Fruit fly (Drosophila melanogaster) whole organism, embryonic: ENCODE measurements around the gene CG9733.
A peak's percentile ranks its signal among the peaks of the same experiment; 100 is the strongest.

Experiments used
- CG10321 ChIP-seq: fragments of 200-800 bp; sonication (Bioruptor generic); IDR thresholded peaks from 2 replicates; pipeline ENCODE4 v1.3.6; 2022; ENCODE audit warnings: missing biosample characterization, missing genetic modification characterization
- CG10462 ChIP-seq: fragments of 200-800 bp; sonication (Bioruptor generic); optimal IDR thresholded peaks from 2 replicates; lab custom pipeline; 2016; ENCODE audit warnings: missing biosample characterization, missing genetic modification characterization
- CG10959 ChIP-seq: fragments of 200-800 bp; sonication (Bioruptor generic); IDR thresholded peaks from 2 replicates; pipeline ENCODE4 v1.3.6; 2022; ENCODE audit warnings: missing biosample characterization, missing genetic modification characterization
- CG11085 ChIP-seq: fragments of 200-800 bp; sonication (Bioruptor generic); IDR thresholded peaks from 2 replicates; pipeline ENCODE4 v1.3.6; 2022; ENCODE audit warnings: missing biosample characterization, missing genetic modification characterization
- CG11504 ChIP-seq: fragments of 200-800 bp; sonication (Bioruptor generic); optimal IDR thresholded peaks from 3 replicates; lab custom pipeline; 2019; ENCODE audit warnings: missing biosample characterization, mild to moderate bottlenecking, missing genetic modification characterization, moderate library complexity
- CG11696 ChIP-seq: fragments of 200-800 bp; sonication (Bioruptor generic); IDR thresholded peaks from 2 replicates; pipeline ENCODE4 v1.3.6; 2022; ENCODE audit warnings: missing biosample characterization, missing genetic modification characterization
- CG13775 ChIP-seq: fragments of 200-800 bp; sonication (Bioruptor generic); optimal IDR thresholded peaks from 3 replicates; lab custom pipeline; 2017; ENCODE audit warnings: missing biosample characterization, mild to moderate bottlenecking, missing genetic modification characterization
- CG17328 ChIP-seq: fragments of 200-800 bp; sonication (Bioruptor generic); IDR thresholded peaks from 2 replicates; pipeline ENCODE4 v1.3.6; 2022; ENCODE audit warnings: missing biosample characterization, missing genetic modification characterization
- CG17361 ChIP-seq: fragments of 200-800 bp; sonication (Bioruptor generic); IDR thresholded peaks from 3 replicates; pipeline ENCODE4 v1.3.6; 2022; ENCODE audit warnings: missing biosample characterization, missing genetic modification characterization
- CG17802 ChIP-seq: fragments of 200-800 bp; sonication (Bioruptor generic); optimal IDR thresholded peaks from 2 replicates; lab custom pipeline; 2018; ENCODE audit warnings: missing biosample characterization, mild to moderate bottlenecking, missing genetic modification characterization, moderate library complexity
- CG1792 ChIP-seq: fragments of 200-800 bp; sonication (Bioruptor generic); optimal IDR thresholded peaks from 2 replicates; lab custom pipeline; 2016; ENCODE audit warnings: missing biosample characterization, missing genetic modification characterization
- CG18262 ChIP-seq: fragments of 200-800 bp; optimal IDR thresholded peaks from 3 replicates; lab custom pipeline; 2019; ENCODE audit warnings: missing biosample characterization, mild to moderate bottlenecking, missing genetic modification characterization, moderate library complexity
- CG2116 ChIP-seq: fragments of 200-800 bp; sonication (Bioruptor generic); optimal IDR thresholded peaks from 3 replicates; lab custom pipeline; 2018; ENCODE audit warnings: missing biosample characterization, mild to moderate bottlenecking, missing genetic modification characterization
- CG31224 ChIP-seq: fragments of 200-800 bp; sonication (Bioruptor generic); IDR thresholded peaks from 2 replicates; pipeline ENCODE4 v1.3.6; 2022; ENCODE audit warnings: missing biosample characterization, missing genetic modification characterization
- CG31441 ChIP-seq: fragments of 200-800 bp; sonication (Bioruptor generic); IDR thresholded peaks from 2 replicates; pipeline ENCODE4 v1.3.6; 2022; ENCODE audit warnings: missing biosample characterization, missing genetic modification characterization
- CG32772 ChIP-seq: fragments of 200-800 bp; sonication (Bioruptor generic); IDR thresholded peaks from 2 replicates; pipeline ENCODE4 v1.3.6; 2022; ENCODE audit warnings: missing biosample characterization, missing genetic modification characterization
- CG4404 ChIP-seq: fragments of 200-800 bp; sonication (Bioruptor generic); IDR thresholded peaks from 2 replicates; pipeline ENCODE4 v1.3.6; 2022; ENCODE audit warnings: missing biosample characterization, missing genetic modification characterization
- CG4617 ChIP-seq: fragments of 200-800 bp; sonication (Bioruptor generic); optimal IDR thresholded peaks from 3 replicates; lab custom pipeline; 2016; ENCODE audit warnings: missing biosample characterization, missing genetic modification characterization, borderline replicate concordance
- CG6272 ChIP-seq: fragments of 200-800 bp; sonication (Bioruptor generic); IDR thresholded peaks from 2 replicates; pipeline ENCODE4 v1.3.6; 2022; ENCODE audit warnings: missing biosample characterization, missing genetic modification characterization
- CG9817 ChIP-seq: fragments of 200-800 bp; sonication (Bioruptor generic); optimal IDR thresholded peaks from 2 replicates; lab custom pipeline; 2018; ENCODE audit warnings: missing biosample characterization, mild to moderate bottlenecking, missing genetic modification characterization, moderate library complexity
- Hand ChIP-seq: fragments of 200-800 bp; sonication (Bioruptor generic); optimal IDR thresholded peaks from 2 replicates; lab custom pipeline; 2017; ENCODE audit warnings: mild to moderate bottlenecking, missing biosample characterization, missing genetic modification reagents, missing genetic modification characterization
- Jarid2 ChIP-seq: fragments of 200-800 bp; sonication (Bioruptor generic); optimal IDR thresholded peaks from 3 replicates; lab custom pipeline; 2017; ENCODE audit warnings: mild to moderate bottlenecking, missing biosample characterization, missing genetic modification reagents, missing genetic modification characterization
- Neu2 ChIP-seq: fragments of 200-800 bp; sonication (Bioruptor generic); optimal IDR thresholded peaks from 3 replicates; lab custom pipeline; 2016; ENCODE audit warnings: missing biosample characterization, missing genetic modification characterization, borderline replicate concordance
- Opbp ChIP-seq: fragments of 200-800 bp; sonication (Bioruptor generic); IDR thresholded peaks from 3 replicates; pipeline ENCODE4 v1.3.6; 2022; ENCODE audit warnings: missing biosample characterization, missing genetic modification characterization; ENCODE audit not compliant: partially characterized antibody
- Sin3A ChIP-seq: fragments of >200 bp; optimal IDR thresholded peaks from 2 replicates; lab custom pipeline; 2018
- Sry-β ChIP-seq: fragments of 200-800 bp; sonication (Bioruptor generic); optimal IDR thresholded peaks from 2 replicates; lab custom pipeline; 2018; ENCODE audit warnings: missing biosample characterization, mild to moderate bottlenecking, missing genetic modification characterization, moderate library complexity
- Xrp1 ChIP-seq: fragments of 200-800 bp; sonication (Bioruptor generic); IDR thresholded peaks from 2 replicates; pipeline ENCODE4 v1.3.6; 2022; ENCODE audit warnings: missing biosample characterization, missing genetic modification characterization
- az2 ChIP-seq: fragments of 200-800 bp; sonication (Bioruptor generic); optimal IDR thresholded peaks from 3 replicates; lab custom pipeline; 2016; ENCODE audit warnings: missing biosample characterization, missing genetic modification characterization
- bigmax ChIP-seq: fragments of 200-800 bp; sonication (Bioruptor generic); optimal IDR thresholded peaks from 2 replicates; lab custom pipeline; 2018; ENCODE audit warnings: missing biosample characterization, mild to moderate bottlenecking, missing genetic modification characterization
- chinmo ChIP-seq: fragments of 200-800 bp; sonication (Bioruptor generic); IDR thresholded peaks from 4 replicates; pipeline ENCODE4 v1.3.6; 2022; ENCODE audit warnings: missing biosample characterization, missing genetic modification characterization; ENCODE audit not compliant: partially characterized antibody
- disco-r ChIP-seq: fragments of 200-800 bp; sonication (Bioruptor generic); optimal IDR thresholded peaks from 2 replicates; lab custom pipeline; 2016; ENCODE audit warnings: missing biosample characterization, missing genetic modification characterization
- dmrt11E ChIP-seq: fragments of 200-800 bp; sonication (Bioruptor generic); optimal IDR thresholded peaks from 3 replicates; lab custom pipeline; 2018; ENCODE audit warnings: missing biosample characterization, mild to moderate bottlenecking, missing genetic modification characterization, moderate library complexity
- dysf ChIP-seq: fragments of 200-800 bp; sonication (Bioruptor generic); IDR thresholded peaks from 3 replicates; pipeline ENCODE4 v1.3.6; 2022; ENCODE audit warnings: missing biosample characterization, missing genetic modification characterization
- emc ChIP-seq: fragments of 200-800 bp; sonication (Bioruptor generic); optimal IDR thresholded peaks from 2 replicates; lab custom pipeline; 2016; ENCODE audit warnings: missing biosample characterization, missing genetic modification characterization
- eyg ChIP-seq: fragments of 200-800 bp; sonication (Bioruptor generic); optimal IDR thresholded peaks from 3 replicates; lab custom pipeline; 2016; ENCODE audit warnings: missing biosample characterization, missing genetic modification characterization
- gsb-n ChIP-seq: fragments of 200-800 bp; sonication (Bioruptor generic); optimal IDR thresholded peaks from 3 replicates; lab custom pipeline; 2018; ENCODE audit warnings: missing biosample characterization, mild to moderate bottlenecking, missing genetic modification characterization
- ham ChIP-seq: fragments of 200-800 bp; sonication (Bioruptor generic); IDR thresholded peaks from 2 replicates; pipeline ENCODE4 v1.3.6; 2022; ENCODE audit warnings: missing biosample characterization, missing genetic modification characterization
- hkb ChIP-seq, 2 experiments: fragments of 200-800 bp in 1 of 2; fragments of >200 bp in 1 of 2; sonication (Bioruptor generic) in 1 of 2; IDR thresholded peaks in 1 of 2; optimal IDR thresholded peaks in 1 of 2; 2 replicates each; pipeline versions ENCODE4 v1.3.6 to Lab custom; 2017 to 2022; ENCODE audit warnings: missing biosample characterization in 1 of 2, missing genetic modification characterization in 1 of 2
- lab ChIP-seq: fragments of 200-800 bp; sonication (Bioruptor generic); optimal IDR thresholded peaks from 3 replicates; lab custom pipeline; 2017; ENCODE audit warnings: missing biosample characterization, missing genetic modification characterization, mild to moderate bottlenecking, moderate library complexity, missing genetic modification reagents
- lbe ChIP-seq: fragments of 200-800 bp; sonication (Bioruptor generic); optimal IDR thresholded peaks from 2 replicates; lab custom pipeline; 2016; ENCODE audit warnings: missing biosample characterization, mild to moderate bottlenecking, missing genetic modification characterization
- maf-S ChIP-seq: fragments of 200-800 bp; sonication (Bioruptor generic); optimal IDR thresholded peaks from 2 replicates; lab custom pipeline; 2016; ENCODE audit warnings: missing biosample characterization, missing genetic modification characterization
- nau ChIP-seq: fragments of 200-800 bp; sonication (Bioruptor generic); optimal IDR thresholded peaks from 3 replicates; lab custom pipeline; 2017; ENCODE audit warnings: missing biosample characterization, mild to moderate bottlenecking, missing genetic modification characterization, missing genetic modification reagents
- nom ChIP-seq: fragments of 200-800 bp; sonication (Bioruptor generic); optimal IDR thresholded peaks from 2 replicates; lab custom pipeline; 2017; ENCODE audit warnings: missing biosample characterization, missing genetic modification characterization, mild to moderate bottlenecking, moderate library complexity, missing genetic modification reagents
- pfk ChIP-seq: fragments of 200-800 bp; sonication (Bioruptor generic); optimal IDR thresholded peaks from 2 replicates; lab custom pipeline; 2018; ENCODE audit warnings: missing biosample characterization, mild to moderate bottlenecking, missing genetic modification characterization, moderate library complexity
- ranshi ChIP-seq: fragments of 200-800 bp; sonication (Bioruptor generic); IDR thresholded peaks from 2 replicates; pipeline ENCODE4 v1.3.6; 2022; ENCODE audit warnings: missing biosample characterization, missing genetic modification characterization
- row ChIP-seq: fragments of 200-800 bp; sonication (Bioruptor generic); IDR thresholded peaks from 3 replicates; pipeline ENCODE4 v1.3.6; 2022; ENCODE audit warnings: missing biosample characterization, missing genetic modification characterization
- sens ChIP-seq: fragments of 200-800 bp; sonication (Bioruptor generic); peaks from one replicate; lab custom pipeline; 2016; ENCODE audit warnings: missing biosample characterization, missing genetic modification characterization
- trem ChIP-seq: fragments of 200-800 bp; optimal IDR thresholded peaks from 3 replicates; lab custom pipeline; 2019; ENCODE audit warnings: missing biosample characterization, mild to moderate bottlenecking, missing genetic modification characterization, moderate library complexity
- vnd ChIP-seq: fragments of 200-800 bp; sonication (Bioruptor generic); IDR thresholded peaks from 3 replicates; pipeline ENCODE4 v1.3.6; 2022; ENCODE audit warnings: missing biosample characterization, missing genetic modification characterization; ENCODE audit not compliant: partially characterized antibody
- vvl ChIP-seq: fragments of 200-800 bp; sonication (Bioruptor generic); IDR thresholded peaks from 2 replicates; pipeline ENCODE4 v1.3.6; 2022; ENCODE audit warnings: missing biosample characterization, missing genetic modification characterization
- wor ChIP-seq: fragments of 200-800 bp; sonication (Bioruptor generic); IDR thresholded peaks from 2 replicates; pipeline ENCODE4 v1.3.6; 2022; ENCODE audit warnings: missing biosample characterization, missing genetic modification characterization

Gene CG9733

dm6 chr3R:30256233-30256632 lies 9.7 kb upstream of the CG9733 start:
- TF ChIP-seq CG18262 (tag; lab: Kevin White, UChicago) (peak; percentile 26), ham (GFP tag; lab: Robert Waterston, UW) (no peak), emc (no peak), eyg (no peak), CG17802 (tag; lab: Kevin White, UChicago) (no peak), CG17361 (0 out of 3 replicates have a peak, but pooled peaks have one; percentile 19), CG4617 (GFP tag; lab: Kevin White, UChicago) (no peak), dmrt11E (peak; percentile 30), nau (no peak), chinmo (GFP tag; lab: Robert Waterston, UW) (no peak), wor (GFP tag; lab: Robert Waterston, UW) (no peak), gsb-n (tag; lab: Kevin White, UChicago) (no peak), az2 (GFP tag; lab: Kevin White, UChicago) (no peak), CG17328 (GFP tag; lab: Robert Waterston, UW) (0 out of 2 replicates have a peak, but pooled peaks have one; percentile 13), trem (tag; lab: Kevin White, UChicago) (no peak), CG11696 (GFP tag; lab: Robert Waterston, UW) (peak; percentile 36; the same call in 1 of the 2 replicates), CG10959 (no peak), bigmax (GFP tag; lab: Kevin White, UChicago) (no peak), CG4404 (no peak), CG31224 (GFP tag; lab: Robert Waterston, UW) (no peak), CG10462 (GFP tag; lab: Kevin White, UChicago) (no peak), ranshi (GFP tag; lab: Robert Waterston, UW) (no peak), maf-S (GFP tag; lab: Kevin White, UChicago) (no peak), Jarid2 (GFP tag; lab: Kevin White, UChicago) (no peak), CG6272 (GFP tag; lab: Robert Waterston, UW) (no peak), row (GFP tag; lab: Robert Waterston, UW) (no peak; the same call in 2 of the 3 replicates), nom (GFP tag; lab: Kevin White, UChicago) (no peak), Opbp (GFP tag; lab: Robert Waterston, UW) (no peak), vvl (peak; percentile 34; the same call in 1 of the 2 replicates), CG11085 (GFP tag; lab: Robert Waterston, UW) (no peak), disco-r (GFP tag; lab: Kevin White, UChicago) (no peak), CG11504 (tag; lab: Kevin White, UChicago) (peak; percentile 16), CG2116 (GFP tag; lab: Kevin White, UChicago) (no peak), Hand (GFP tag; lab: Kevin White, UChicago) (no peak), CG13775 (GFP tag; lab: Kevin White, UChicago) (no peak), CG32772 (0 out of 2 replicates have a peak, but pooled peaks have one; percentile 21), CG1792 (GFP tag; lab: Kevin White, UChicago) (no peak), CG9817 (tag; lab: Kevin White, UChicago) (no peak), hkb (optimal IDR thresholded peaks at IDR 0.05; lab: Kevin White, UChicago) (no peak), hkb (GFP tag; IDR thresholded peaks at IDR 0.05; lab: Robert Waterston, UW) (0 out of 2 replicates have a peak, but pooled peaks have one; percentile 13), sens (GFP tag; lab: Kevin White, UChicago) (peak; percentile 73), CG31441 (GFP tag; lab: Robert Waterston, UW) (peak; percentile 31; the same call in 1 of the 2 replicates), Sin3A (lab: Kevin White, UChicago) (no peak), Neu2 (GFP tag; lab: Kevin White, UChicago) (no peak), dysf (GFP tag; lab: Robert Waterston, UW) (0 out of 3 replicates have a peak, but pooled peaks have one; percentile 5), Xrp1 (GFP tag; lab: Robert Waterston, UW) (0 out of 2 replicates have a peak, but pooled peaks have one; percentile 23), lab (GFP tag; lab: Kevin White, UChicago) (no peak), pfk (GFP tag; lab: Kevin White, UChicago) (no peak), Sry-β (GFP tag; lab: Kevin White, UChicago) (no peak), CG10321 (no peak), lbe (GFP tag; lab: Kevin White, UChicago) (peak; percentile 7), vnd (GFP tag; lab: Robert Waterston, UW) (no peak)
